Fruit fly (Drosophila melanogaster) whole organism, embryonic: Measurements from ENCODE around the gene Arl6IP1.

Source experiments
- CG34422 ChIP-seq: fragments of 200-800 bp; sonication (Bioruptor generic); IDR thresholded peaks from 3 replicates; pipeline ENCODE4 v1.3.6; 2022; ENCODE audit warnings: missing biosample characterization, missing genetic modification characterization
- bab2 ChIP-seq: fragments of 200-800 bp; sonication (Bioruptor generic); optimal IDR thresholded peaks from 2 replicates; lab custom pipeline; 2016; ENCODE audit warnings: missing biosample characterization, missing genetic modification characterization

dm6 chr3R:16655494-16656493 lies 12.4 kb downstream of the Arl6IP1 start, which contains the start of gene modSP:
- TF ChIP-seq CG34422 (GFP tag; lab: Robert Waterston, UW) (peak; percentile 34; the same call in 1 of the 3 replicates), bab2 (GFP tag; lab: Kevin White, UChicago) (peak; percentile 37)
